Worm (Caenorhabditis elegans) whole organism, young adult: ENCODE measurements around the gene nstp-9.
A peak's percentile ranks its signal among the peaks of the same experiment; 100 is the strongest.

Source experiments
- B0035.1 ChIP-seq: sonication (generic microtip); optimal IDR thresholded peaks from 2 replicates; lab custom pipeline; 2016; ENCODE audit warnings: missing genetic modification characterization, mild to moderate bottlenecking, missing compliant biosample characterization, missing genotype, missing genetic modification reagents
- B0261.1 ChIP-seq: sonication (generic microtip); optimal IDR thresholded peaks from 2 replicates; lab custom pipeline; 2016; ENCODE audit warnings: mild to moderate bottlenecking, missing genetic modification characterization, moderate library complexity, missing compliant biosample characterization
- F10E7.11 ChIP-seq: sonication (generic microtip); optimal IDR thresholded peaks from 2 replicates; lab custom pipeline; 2017; ENCODE audit warnings: mild to moderate bottlenecking, missing genetic modification characterization, moderate library complexity, missing compliant biosample characterization
- F52B5.7 ChIP-seq: sonication (generic microtip); optimal IDR thresholded peaks from 2 replicates; lab custom pipeline; 2016; ENCODE audit warnings: mild to moderate bottlenecking, missing genetic modification characterization, missing compliant biosample characterization
- F55B11.4 ChIP-seq: sonication (generic microtip); optimal IDR thresholded peaks from 2 replicates; lab custom pipeline; 2016; ENCODE audit warnings: missing compliant biosample characterization, missing genetic modification characterization, borderline replicate concordance; ENCODE audit not compliant: insufficient read depth
- F57A8.1 ChIP-seq: fragments of 200-800 bp; sonication (Bioruptor generic); optimal IDR thresholded peaks from 2 replicates; lab custom pipeline; 2018; ENCODE audit warnings: mild to moderate bottlenecking, missing genetic modification characterization, moderate library complexity, missing compliant biosample characterization
- F57C9.4 ChIP-seq: sonication (generic microtip); optimal IDR thresholded peaks from 2 replicates; lab custom pipeline; 2017; ENCODE audit warnings: mild to moderate bottlenecking, missing genetic modification characterization, missing compliant biosample characterization
- aptf-3 ChIP-seq: fragments of 200-800 bp; sonication (Bioruptor generic); IDR thresholded peaks from 2 replicates; pipeline ENCODE4 v1.3.6; 2022; ENCODE audit warnings: missing genetic modification characterization, missing compliant biosample characterization
- atf-7 ChIP-seq: sonication (generic microtip); optimal IDR thresholded peaks from 2 replicates; lab custom pipeline; 2017; ENCODE audit warnings: mild to moderate bottlenecking, missing genetic modification characterization, missing compliant biosample characterization
- attf-3 ChIP-seq: fragments of 200-800 bp; sonication (Bioruptor generic); conservative IDR thresholded peaks from 2 replicates; pipeline ENCODE4 v1.3.6; 2022; ENCODE audit warnings: missing genetic modification reagents, missing genetic modification characterization, missing compliant biosample characterization
- attf-5 ChIP-seq: fragments of 200-800 bp; sonication (Bioruptor generic); optimal IDR thresholded peaks from 2 replicates; lab custom pipeline; 2018; ENCODE audit warnings: mild to moderate bottlenecking, missing genetic modification characterization, missing compliant biosample characterization
- attf-6 ChIP-seq: fragments of 200-800 bp; sonication (Bioruptor generic); IDR thresholded peaks from 2 replicates; pipeline ENCODE4 v1.3.6; 2022; ENCODE audit warnings: missing genetic modification reagents, missing genetic modification characterization, missing compliant biosample characterization
- bed-2 ChIP-seq: fragments of 200-800 bp; sonication (Bioruptor generic); IDR thresholded peaks from 2 replicates; pipeline ENCODE4 v1.3.6; 2022; ENCODE audit warnings: missing genetic modification reagents, missing genetic modification characterization, missing compliant biosample characterization
- cebp-1 ChIP-seq, 2 experiments: fragments of 200-800 bp in 1 of 2; sonication (Bioruptor generic) in 1 of 2; sonication (generic microtip) in 1 of 2; IDR thresholded peaks in 1 of 2; optimal IDR thresholded peaks in 1 of 2; 2 replicates each; pipeline versions ENCODE4 v1.3.6 to Lab custom; 2017 to 2022; ENCODE audit warnings: missing compliant biosample characterization in 2 of 2, missing genetic modification characterization in 2 of 2, mild to moderate bottlenecking in 1 of 2, missing genetic modification reagents in 1 of 2, moderate library complexity in 1 of 2
- ceh-100 ChIP-seq: fragments of 200-800 bp; sonication (Bioruptor generic); IDR thresholded peaks from 2 replicates; pipeline ENCODE4 v1.3.6; 2022; ENCODE audit warnings: missing genetic modification reagents, missing genetic modification characterization, missing compliant biosample characterization
- ceh-58 ChIP-seq: fragments of 200-800 bp; sonication (Bioruptor generic); IDR thresholded peaks from 2 replicates; pipeline ENCODE4 v1.3.6; 2022; ENCODE audit warnings: missing genetic modification characterization, missing compliant biosample characterization
- ceh-91 ChIP-seq: fragments of 200-800 bp; sonication (Bioruptor generic); IDR thresholded peaks from 2 replicates; pipeline ENCODE4 v1.3.6; 2022; ENCODE audit warnings: missing genetic modification reagents, missing genetic modification characterization, missing compliant biosample characterization
- egl-18 ChIP-seq: fragments of 200-800 bp; sonication (Bioruptor generic); IDR thresholded peaks from 2 replicates; pipeline ENCODE4 v1.3.6; 2022; ENCODE audit warnings: missing genetic modification reagents, missing genetic modification characterization, missing compliant biosample characterization
- egl-44 ChIP-seq: fragments of 200-800 bp; sonication (Bioruptor generic); IDR thresholded peaks from 2 replicates; pipeline ENCODE4 v1.3.6; 2022; ENCODE audit warnings: missing genetic modification reagents, missing genetic modification characterization, missing compliant biosample characterization
- ets-4 ChIP-seq: fragments of 200-800 bp; sonication (Bioruptor generic); optimal IDR thresholded peaks from 2 replicates; lab custom pipeline; 2018; ENCODE audit warnings: mild to moderate bottlenecking, missing genetic modification characterization, missing compliant biosample characterization
- fkh-3 ChIP-seq: sonication (generic microtip); optimal IDR thresholded peaks from 2 replicates; lab custom pipeline; 2016; ENCODE audit warnings: mild to moderate bottlenecking, missing genetic modification characterization, missing compliant biosample characterization
- him-1 ChIP-seq: sonication (generic microtip); optimal IDR thresholded peaks from 2 replicates; lab custom pipeline; 2016; ENCODE audit warnings: missing genotype, missing genetic modification reagents, missing genetic modification characterization, missing compliant biosample characterization
- hlh-26 ChIP-seq: fragments of 200-800 bp; sonication (Bioruptor generic); conservative IDR thresholded peaks from 2 replicates; pipeline ENCODE4 v1.3.6; 2022; ENCODE audit warnings: missing genetic modification reagents, missing genetic modification characterization, missing compliant biosample characterization
- hmg-1.2 ChIP-seq: fragments of 200-800 bp; sonication (Bioruptor generic); IDR thresholded peaks from 2 replicates; pipeline ENCODE4 v1.3.6; 2022; ENCODE audit warnings: missing genetic modification reagents, missing genetic modification characterization, missing compliant biosample characterization
- mel-28 ChIP-seq: sonication (generic microtip); optimal IDR thresholded peaks from 2 replicates; lab custom pipeline; 2016; ENCODE audit warnings: borderline replicate concordance, mild to moderate bottlenecking, missing genetic modification characterization, missing compliant biosample characterization
- mxl-1 ChIP-seq: sonication (generic microtip); optimal IDR thresholded peaks from 2 replicates; lab custom pipeline; 2016; ENCODE audit warnings: missing genetic modification characterization, missing compliant biosample characterization
- nfya-1 ChIP-seq: sonication (generic microtip); optimal IDR thresholded peaks from 2 replicates; lab custom pipeline; 2017; ENCODE audit warnings: antibody characterized with exemption, missing compliant biosample characterization, missing genetic modification characterization, borderline replicate concordance; ENCODE audit not compliant: insufficient read depth
- nhr-80 ChIP-seq: sonication (generic microtip); optimal IDR thresholded peaks from 2 replicates; lab custom pipeline; 2016; ENCODE audit warnings: missing genetic modification characterization, missing compliant biosample characterization
- rec-8 ChIP-seq, 2 experiments: sonication (generic microtip); optimal IDR thresholded peaks; 2 replicates each; lab custom pipeline; 2016; ENCODE audit warnings: mild to moderate bottlenecking in 2 of 2, missing genetic modification characterization in 2 of 2, missing genetic modification reagents in 2 of 2, missing genotype in 2 of 2, missing biosample characterization in 1 of 2, missing compliant biosample characterization in 1 of 2, moderate library complexity in 1 of 2
- snpc-1.1 ChIP-seq: sonication (generic microtip); optimal IDR thresholded peaks from 2 replicates; lab custom pipeline; 2017; ENCODE audit warnings: missing genetic modification characterization, mild to moderate bottlenecking, missing compliant biosample characterization, antibody characterized with exemption, moderate library complexity, missing genotype, missing genetic modification reagents; ENCODE audit not compliant: insufficient read depth
- snpc-4 ChIP-seq, 5 experiments: fragments of 150-350 bp in 1 of 5; sonication (generic microtip) in 4 of 5; optimal IDR thresholded peaks; 2 replicates each; lab custom pipeline; 2014 to 2018; ENCODE audit warnings: missing genetic modification characterization in 5 of 5, missing biosample characterization in 3 of 5, antibody characterized with exemption in 2 of 5, mild to moderate bottlenecking in 2 of 5, missing compliant biosample characterization in 2 of 5, missing genotype in 2 of 5, moderate library complexity in 2 of 5, missing genetic modification reagents in 1 of 5
- sptf-2 ChIP-seq: fragments of 200-800 bp; sonication (Bioruptor generic); optimal IDR thresholded peaks from 2 replicates; lab custom pipeline; 2018; ENCODE audit warnings: mild to moderate bottlenecking, missing genetic modification characterization, missing compliant biosample characterization
- tbp1 ChIP-seq: fragments of 200-800 bp; sonication (Bioruptor generic); optimal IDR thresholded peaks from 2 replicates; lab custom pipeline; 2018; ENCODE audit warnings: mild to moderate bottlenecking, missing genetic modification characterization, missing compliant biosample characterization
- tbx-9 ChIP-seq: sonication (generic microtip); optimal IDR thresholded peaks from 2 replicates; lab custom pipeline; 2016; ENCODE audit warnings: borderline replicate concordance, missing genetic modification characterization, inconsistent platforms, missing compliant biosample characterization
- unc-130 ChIP-seq: sonication (generic microtip); optimal IDR thresholded peaks from 2 replicates; lab custom pipeline; 2016; ENCODE audit warnings: missing genetic modification reagents, missing genetic modification characterization, missing compliant biosample characterization
- zim-3 ChIP-seq: sonication (generic microtip); optimal IDR thresholded peaks from 2 replicates; lab custom pipeline; 2017; ENCODE audit warnings: mild to moderate bottlenecking, missing genetic modification characterization, moderate library complexity, missing compliant biosample characterization
- ztf-25 ChIP-seq: fragments of 200-800 bp; sonication (Bioruptor generic); IDR thresholded peaks from 2 replicates; pipeline ENCODE4 v1.3.6; 2022; ENCODE audit warnings: missing genetic modification reagents, missing genetic modification characterization, missing compliant biosample characterization
- ztf-26 ChIP-seq: sonication (generic microtip); optimal IDR thresholded peaks from 2 replicates; lab custom pipeline; 2017; ENCODE audit warnings: missing genetic modification characterization, missing compliant biosample characterization

Gene nstp-9

DNA sequence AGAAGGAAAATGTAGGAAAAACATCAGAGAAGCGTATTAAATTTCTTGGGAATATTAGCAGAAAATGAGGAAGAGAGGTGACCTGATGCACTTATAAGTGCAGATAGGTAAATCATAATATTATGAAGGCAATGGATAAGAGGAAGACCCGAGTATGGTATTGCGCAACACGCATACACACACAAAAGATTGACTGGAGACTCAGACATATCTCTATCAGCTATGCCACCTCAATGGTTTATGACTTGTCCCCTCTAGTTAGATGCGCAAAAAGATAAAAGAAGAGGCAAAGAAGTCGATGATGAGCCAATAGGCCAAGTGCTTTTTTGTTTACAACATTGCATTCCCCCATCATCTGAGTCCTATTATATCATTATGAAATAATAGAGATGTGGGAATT is 12.6 kb upstream of the nstp-9 start (continued):
- TF ChIP-seq snpc-1.1 (tag; lab: Kevin White, UChicago) (no peak), attf-5 (GFP tag; lab: Kevin White, UChicago) (no peak), rec-8 (tag; optimal IDR thresholded peaks at IDR 0.05; lab: Kevin White, UChicago) (no peak)

- TF ChIP-seq nhr-80 (peak; percentile 56), atf-7 (tag; lab: Kevin White, UChicago) (no peak), attf-3 (no peak), ztf-25 (GFP tag; lab: Robert Waterston, UW) (no peak), cebp-1 (GFP tag; IDR thresholded peaks at IDR 0.05; lab: Robert Waterston, UW) (no peak), cebp-1 (tag; optimal IDR thresholded peaks at IDR 0.05; lab: Kevin White, UChicago) (no peak), ceh-91 (GFP tag; lab: Robert Waterston, UW) (no peak), sptf-2 (GFP tag; lab: Kevin White, UChicago) (no peak)
These were observed 9.5 kb upstream of the nstp-9 start, which contains the start of gene dgn-1 for ce11 chrX:10928948-10929563. dgn-1 (minus strand) TSS chrX:10928998.

DNA sequence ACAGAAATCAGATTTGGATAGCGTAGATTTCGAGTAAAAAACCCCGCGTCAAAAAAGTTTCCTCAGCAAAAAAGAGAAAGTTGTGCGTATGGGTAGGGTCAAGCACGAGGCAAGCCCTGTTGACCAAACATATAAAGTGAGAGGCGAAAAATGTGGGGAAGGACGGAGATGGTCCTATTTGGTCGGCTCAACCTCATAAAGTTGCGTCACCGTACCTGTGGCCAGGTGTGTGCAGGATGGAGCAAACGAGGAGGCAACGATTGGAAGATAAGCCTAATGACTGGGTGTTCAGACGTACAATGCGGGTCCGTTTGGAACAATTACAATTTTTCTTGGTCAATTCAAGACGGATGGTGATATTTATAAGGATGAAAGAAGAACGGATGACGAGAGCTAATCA is 7.6 kb upstream of the nstp-9 start:
- no peak for TF ChIP-seq F55B11.4 (tag; lab: Kevin White, UChicago)
- no peak for TF ChIP-seq snpc-4 (GFP tag; optimal IDR thresholded peaks at IDR 0.05; lab: Kevin White, UChicago)
- TF ChIP-seq snpc-4 (tag; optimal IDR thresholded peaks at IDR 0.05; lab: Kevin White, UChicago), result no peak
- no peak for TF ChIP-seq ets-4 (GFP tag; lab: Kevin White, UChicago)
- no peak for TF ChIP-seq mxl-1 (tag; lab: Kevin White, UChicago)
- TF ChIP-seq unc-130 (GFP tag; lab: Kevin White, UChicago), result no peak
- TF ChIP-seq egl-18 (GFP tag; lab: Robert Waterston, UW), result no peak
- no peak for TF ChIP-seq zim-3 (tag; lab: Kevin White, UChicago)
- TF ChIP-seq F10E7.11 (tag; lab: Kevin White, UChicago), result no peak
- TF ChIP-seq mel-28 (tag; lab: Kevin White, UChicago), result no peak
- TF ChIP-seq F57A8.1, result no peak
- no peak for TF ChIP-seq F52B5.7 (tag; lab: Kevin White, UChicago)
- no peak for TF ChIP-seq hlh-26
- TF ChIP-seq ztf-26 (tag; lab: Kevin White, UChicago), result no peak
- no peak for TF ChIP-seq hmg-1.2 (GFP tag; lab: Robert Waterston, UW)
- TF ChIP-seq bed-2 (GFP tag; lab: Robert Waterston, UW), result no peak
- TF ChIP-seq cebp-1 (GFP tag; IDR thresholded peaks at IDR 0.05; lab: Robert Waterston, UW), result no peak
- TF ChIP-seq cebp-1 (tag; optimal IDR thresholded peaks at IDR 0.05; lab: Kevin White, UChicago), result no peak

DNA sequence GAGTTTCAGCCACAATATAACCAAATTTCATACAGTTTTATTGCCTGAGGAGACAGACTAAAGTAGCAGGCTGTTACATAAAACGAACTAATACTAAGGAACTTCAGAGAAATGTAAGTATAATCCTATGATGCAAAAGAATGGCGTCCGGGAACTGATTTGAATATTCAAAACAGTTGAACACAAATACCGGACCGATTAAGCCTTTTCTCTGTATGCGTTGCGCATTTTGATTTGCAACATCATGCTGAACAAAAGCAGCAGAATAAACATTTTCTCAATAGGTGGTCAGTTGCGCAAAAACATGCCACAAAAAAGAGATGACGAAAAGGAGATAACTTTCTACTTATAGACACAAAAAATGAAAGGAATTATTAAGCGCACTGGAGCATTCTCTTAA is 4.5 kb upstream of the nstp-9 start:
- TF ChIP-seq ceh-100 (GFP tag; lab: Robert Waterston, UW), result no peak
- TF ChIP-seq tbx-9 (tag; lab: Kevin White, UChicago), result no peak
- no peak for TF ChIP-seq fkh-3 (tag; lab: Kevin White, UChicago)
- no peak for TF ChIP-seq attf-6 (GFP tag; lab: Robert Waterston, UW)
- TF ChIP-seq nfya-1 (tag; lab: Kevin White, UChicago), result no peak
- no peak for TF ChIP-seq B0261.1 (tag; lab: Kevin White, UChicago)
- no peak for TF ChIP-seq F57A8.1
- no peak for TF ChIP-seq B0035.1
- no peak for TF ChIP-seq egl-44 (GFP tag; lab: Robert Waterston, UW)
- no peak for TF ChIP-seq ceh-58 (GFP tag; lab: Robert Waterston, UW)
- no peak for TF ChIP-seq F10E7.11 (tag; lab: Kevin White, UChicago)
- no peak for TF ChIP-seq attf-5 (GFP tag; lab: Kevin White, UChicago)
- TF ChIP-seq aptf-3 (GFP tag; lab: Robert Waterston, UW), result no peak
- TF ChIP-seq F57C9.4, result no peak
- TF ChIP-seq F52B5.7 (tag; lab: Kevin White, UChicago), result no peak
- no peak for TF ChIP-seq him-1 (tag; lab: Kevin White, UChicago)
- TF ChIP-seq tbp1 (GFP tag; lab: Kevin White, UChicago), result no peak
